Fruit fly (Drosophila melanogaster) whole organism, embryonic: ENCODE data around the gene ND-B18.

Experiments
- Aef1 ChIP-seq: fragments of 200-800 bp; sonication (Bioruptor generic); IDR thresholded peaks from 3 replicates; pipeline ENCODE4 v1.3.6; 2022; ENCODE audit warnings: missing biosample characterization, missing genetic modification characterization
- Antp ChIP-seq: fragments of 200-800 bp; sonication (Bioruptor generic); optimal IDR thresholded peaks from 3 replicates; lab custom pipeline; 2016; ENCODE audit warnings: missing biosample characterization, missing genetic modification characterization
- CG10431 ChIP-seq: fragments of 200-800 bp; sonication (Bioruptor generic); optimal IDR thresholded peaks from 3 replicates; lab custom pipeline; 2018; ENCODE audit warnings: missing biosample characterization, mild to moderate bottlenecking, missing genetic modification characterization
- CG11085 ChIP-seq: fragments of 200-800 bp; sonication (Bioruptor generic); IDR thresholded peaks from 2 replicates; pipeline ENCODE4 v1.3.6; 2022; ENCODE audit warnings: missing biosample characterization, missing genetic modification characterization
- CG11723 ChIP-seq: fragments of 200-800 bp; sonication (Bioruptor generic); optimal IDR thresholded peaks from 2 replicates; lab custom pipeline; 2017; ENCODE audit warnings: missing biosample characterization, mild to moderate bottlenecking, missing genetic modification characterization
- CG12219 ChIP-seq: fragments of 200-800 bp; sonication (Bioruptor generic); optimal IDR thresholded peaks from 3 replicates; lab custom pipeline; 2018; ENCODE audit warnings: missing biosample characterization, mild to moderate bottlenecking, missing genetic modification characterization
- CG1233 ChIP-seq: fragments of 200-800 bp; sonication (Bioruptor generic); optimal IDR thresholded peaks from 4 replicates; lab custom pipeline; 2018; ENCODE audit warnings: missing biosample characterization, mild to moderate bottlenecking, missing genetic modification characterization
- CG15696 ChIP-seq: fragments of 200-800 bp; sonication (Bioruptor generic); optimal IDR thresholded peaks from 2 replicates; lab custom pipeline; 2019; ENCODE audit warnings: missing biosample characterization, mild to moderate bottlenecking, missing genetic modification characterization, moderate library complexity
- CG17359 ChIP-seq: fragments of 200-800 bp; sonication (Bioruptor generic); optimal IDR thresholded peaks from 3 replicates; lab custom pipeline; 2018; ENCODE audit warnings: missing biosample characterization, mild to moderate bottlenecking, missing genetic modification characterization, moderate library complexity
- CG17385 ChIP-seq: fragments of 200-800 bp; sonication (Bioruptor generic); optimal IDR thresholded peaks from 3 replicates; lab custom pipeline; 2018; ENCODE audit warnings: missing biosample characterization, mild to moderate bottlenecking, missing genetic modification characterization
- CG17802 ChIP-seq: fragments of 200-800 bp; sonication (Bioruptor generic); optimal IDR thresholded peaks from 2 replicates; lab custom pipeline; 2018; ENCODE audit warnings: missing biosample characterization, mild to moderate bottlenecking, missing genetic modification characterization, moderate library complexity
- CG2116 ChIP-seq: fragments of 200-800 bp; sonication (Bioruptor generic); optimal IDR thresholded peaks from 3 replicates; lab custom pipeline; 2018; ENCODE audit warnings: missing biosample characterization, mild to moderate bottlenecking, missing genetic modification characterization
- CG2712 ChIP-seq: fragments of 200-800 bp; optimal IDR thresholded peaks from 3 replicates; lab custom pipeline; 2019; ENCODE audit warnings: missing biosample characterization, mild to moderate bottlenecking, missing genetic modification characterization, moderate library complexity
- CG30020 ChIP-seq: fragments of 200-800 bp; optimal IDR thresholded peaks from 2 replicates; lab custom pipeline; 2019; ENCODE audit warnings: missing biosample characterization, mild to moderate bottlenecking, missing genetic modification characterization, moderate library complexity
- CG31365 ChIP-seq: fragments of 200-800 bp; sonication (Bioruptor generic); optimal IDR thresholded peaks from 2 replicates; lab custom pipeline; 2018; ENCODE audit warnings: missing biosample characterization, mild to moderate bottlenecking, missing genetic modification characterization
- CG31441 ChIP-seq: fragments of 200-800 bp; sonication (Bioruptor generic); IDR thresholded peaks from 2 replicates; pipeline ENCODE4 v1.3.6; 2022; ENCODE audit warnings: missing biosample characterization, missing genetic modification characterization
- CG3163 ChIP-seq: fragments of 200-800 bp; sonication (Bioruptor generic); optimal IDR thresholded peaks from 3 replicates; lab custom pipeline; 2016; ENCODE audit warnings: missing biosample characterization, missing genetic modification characterization
- CG3281 ChIP-seq: fragments of 200-800 bp; sonication (Bioruptor generic); optimal IDR thresholded peaks from 3 replicates; lab custom pipeline; 2017; ENCODE audit warnings: missing biosample characterization, mild to moderate bottlenecking, missing genetic modification characterization
- CG42726 ChIP-seq: fragments of 200-800 bp; sonication (Bioruptor generic); IDR thresholded peaks from 2 replicates; pipeline ENCODE4 v1.3.6; 2022; ENCODE audit warnings: missing biosample characterization, missing genetic modification characterization; ENCODE audit not compliant: partially characterized antibody
- CG43689 ChIP-seq: fragments of 200-800 bp; sonication (Bioruptor generic); IDR thresholded peaks from 2 replicates; pipeline ENCODE4 v1.3.6; 2022; ENCODE audit warnings: missing biosample characterization, missing genetic modification characterization
- CG6272 ChIP-seq: fragments of 200-800 bp; sonication (Bioruptor generic); IDR thresholded peaks from 2 replicates; pipeline ENCODE4 v1.3.6; 2022; ENCODE audit warnings: missing biosample characterization, missing genetic modification characterization
- CG7372 ChIP-seq: fragments of 200-800 bp; sonication (Bioruptor generic); IDR thresholded peaks from 2 replicates; pipeline ENCODE4 v1.3.6; 2022; ENCODE audit warnings: missing biosample characterization, missing genetic modification characterization
- CG7987 ChIP-seq: fragments of 200-800 bp; sonication (Bioruptor generic); optimal IDR thresholded peaks from 2 replicates; lab custom pipeline; 2018; ENCODE audit warnings: missing biosample characterization, mild to moderate bottlenecking, missing genetic modification characterization, moderate library complexity
- Dip3 ChIP-seq: fragments of 200-800 bp; sonication (Bioruptor generic); optimal IDR thresholded peaks from 3 replicates; lab custom pipeline; 2016; ENCODE audit warnings: missing biosample characterization, missing genetic modification characterization
- E2f1 ChIP-seq: fragments of 200-800 bp; sonication (Bioruptor generic); IDR thresholded peaks from 2 replicates; pipeline ENCODE4 v1.3.6; 2022; ENCODE audit warnings: missing biosample characterization, missing genetic modification characterization
- E2f2 ChIP-seq: fragments of 200-800 bp; sonication (Bioruptor generic); IDR thresholded peaks from 2 replicates; pipeline ENCODE4 v1.3.6; 2022; ENCODE audit warnings: missing biosample characterization, missing genetic modification characterization
- Kr ChIP-seq: fragments of 200-800 bp; sonication (Bioruptor generic); optimal IDR thresholded peaks from 2 replicates; lab custom pipeline; 2017; ENCODE audit warnings: missing biosample characterization, mild to moderate bottlenecking, missing genetic modification characterization
- Lhr ChIP-seq: fragments of 200-800 bp; sonication (Bioruptor generic); optimal IDR thresholded peaks from 3 replicates; lab custom pipeline; 2017; ENCODE audit warnings: mild to moderate bottlenecking, missing biosample characterization, missing genetic modification reagents, missing genetic modification characterization
- Max ChIP-seq: fragments of 200-800 bp; sonication (Bioruptor generic); optimal IDR thresholded peaks from 2 replicates; lab custom pipeline; 2016; ENCODE audit warnings: missing biosample characterization, mild to moderate bottlenecking, missing genetic modification characterization
- NC2α ChIP-seq: fragments of 200-800 bp; sonication (Bioruptor generic); optimal IDR thresholded peaks from 2 replicates; lab custom pipeline; 2016; ENCODE audit warnings: missing biosample characterization, missing genetic modification characterization
- Rfx ChIP-seq: fragments of 200-800 bp; sonication (Bioruptor generic); IDR thresholded peaks from 2 replicates; pipeline ENCODE4 v1.3.6; 2022; ENCODE audit warnings: missing biosample characterization, missing genetic modification characterization
- caup ChIP-seq: fragments of 200-800 bp; sonication (Bioruptor generic); optimal IDR thresholded peaks from 3 replicates; lab custom pipeline; 2017; ENCODE audit warnings: missing biosample characterization, mild to moderate bottlenecking, missing genetic modification characterization, moderate library complexity; ENCODE audit not compliant: severe bottlenecking
- chif ChIP-seq, 2 experiments: fragments of 200-800 bp; sonication (Bioruptor generic); optimal IDR thresholded peaks; 3 replicates each; lab custom pipeline; 2016; ENCODE audit warnings: missing biosample characterization in 2 of 2, missing genetic modification characterization in 2 of 2
- chm ChIP-seq: fragments of 200-800 bp; sonication (Bioruptor generic); IDR thresholded peaks from 2 replicates; pipeline ENCODE4 v1.3.6; 2022; ENCODE audit warnings: missing biosample characterization, missing genetic modification characterization
- fd102C ChIP-seq: fragments of 200-800 bp; sonication (Bioruptor generic); optimal IDR thresholded peaks from 2 replicates; lab custom pipeline; 2018; ENCODE audit warnings: missing biosample characterization, mild to moderate bottlenecking, missing genetic modification characterization, moderate library complexity
- gcm ChIP-seq: fragments of 200-800 bp; sonication (Bioruptor generic); optimal IDR thresholded peaks from 2 replicates; lab custom pipeline; 2019; ENCODE audit warnings: missing biosample characterization, mild to moderate bottlenecking, missing genetic modification characterization, moderate library complexity
- inv ChIP-seq: fragments of 200-800 bp; sonication (Bioruptor generic); IDR thresholded peaks from 2 replicates; pipeline ENCODE4 v1.3.6; 2022; ENCODE audit warnings: missing biosample characterization, missing genetic modification characterization; ENCODE audit not compliant: partially characterized antibody
- ken ChIP-seq: fragments of 200-800 bp; sonication (Bioruptor generic); IDR thresholded peaks from 3 replicates; pipeline ENCODE4 v1.3.6; 2022; ENCODE audit warnings: missing biosample characterization, missing genetic modification characterization
- maf-S ChIP-seq: fragments of 200-800 bp; sonication (Bioruptor generic); optimal IDR thresholded peaks from 2 replicates; lab custom pipeline; 2016; ENCODE audit warnings: missing biosample characterization, missing genetic modification characterization
- odd ChIP-seq: fragments of 200-800 bp; sonication (Bioruptor generic); optimal IDR thresholded peaks from 2 replicates; lab custom pipeline; 2017; ENCODE audit warnings: missing biosample characterization, mild to moderate bottlenecking, missing genetic modification characterization
- pum ChIP-seq: fragments of 200-800 bp; sonication (Bioruptor generic); optimal IDR thresholded peaks from 2 replicates; lab custom pipeline; 2016; ENCODE audit warnings: missing biosample characterization, missing genetic modification characterization
- rib ChIP-seq: fragments of 200-800 bp; sonication (Bioruptor generic); IDR thresholded peaks from 2 replicates; pipeline ENCODE4 v1.3.6; 2022; ENCODE audit warnings: missing biosample characterization, missing genetic modification characterization
- sens-2 ChIP-seq: fragments of 200-800 bp; sonication (Bioruptor generic); IDR thresholded peaks from 2 replicates; pipeline ENCODE4 v1.3.6; 2022; ENCODE audit warnings: missing biosample characterization, missing genetic modification characterization
- sima ChIP-seq: fragments of 200-800 bp; sonication (Bioruptor generic); optimal IDR thresholded peaks from 2 replicates; lab custom pipeline; 2016; ENCODE audit warnings: missing biosample characterization, missing genetic modification characterization
- sr ChIP-seq: fragments of 200-800 bp; sonication (Bioruptor generic); IDR thresholded peaks from 3 replicates; pipeline ENCODE4 v1.3.6; 2022; ENCODE audit warnings: missing biosample characterization, missing genetic modification characterization
- tna ChIP-seq: fragments of 200-800 bp; sonication (Bioruptor generic); IDR thresholded peaks from 2 replicates; pipeline ENCODE4 v1.3.6; 2022; ENCODE audit warnings: missing biosample characterization, missing genetic modification characterization; ENCODE audit not compliant: partially characterized antibody
- trem ChIP-seq: fragments of 200-800 bp; optimal IDR thresholded peaks from 3 replicates; lab custom pipeline; 2019; ENCODE audit warnings: missing biosample characterization, mild to moderate bottlenecking, missing genetic modification characterization, moderate library complexity
- twi ChIP-seq: fragments of 200-800 bp; optimal IDR thresholded peaks from 2 replicates; lab custom pipeline; 2019; ENCODE audit warnings: missing biosample characterization, mild to moderate bottlenecking, missing genetic modification characterization, moderate library complexity
- wdn ChIP-seq: fragments of 200-800 bp; sonication (Bioruptor generic); IDR thresholded peaks from 2 replicates; pipeline ENCODE4 v1.3.6; 2022; ENCODE audit warnings: missing biosample characterization, missing genetic modification characterization
- zf30C ChIP-seq: fragments of 200-800 bp; sonication (Bioruptor generic); optimal IDR thresholded peaks from 3 replicates; lab custom pipeline; 2018; ENCODE audit warnings: missing biosample characterization, mild to moderate bottlenecking, missing genetic modification characterization

The ND-B18 gene

dm6 chrX:15023826-15024545 is 39.5 kb upstream of the ND-B18 start, which contains the start of gene be (continued):
- TF ChIP-seq CG12219 (GFP tag; lab: Kevin White, UChicago) (no peak), CG6272 (no peak), zf30C (peak; percentile 92), Lhr (GFP tag; lab: Kevin White, UChicago) (no peak), Kr (GFP tag; lab: Kevin White, UChicago) (no peak), E2f2 (GFP tag; lab: Robert Waterston, UW) (peak; percentile 43; the same call in 1 of the 2 replicates), tna (GFP tag; lab: Robert Waterston, UW) (no peak), CG15696 (tag; lab: Kevin White, UChicago) (peak; percentile 76), CG30020 (tag; lab: Kevin White, UChicago) (peak; percentile 69), Antp (GFP tag; lab: Kevin White, UChicago) (no peak), maf-S (GFP tag; lab: Kevin White, UChicago) (no peak), gcm (GFP tag; lab: Kevin White, UChicago) (peak; percentile 55), CG3281 (GFP tag; lab: Kevin White, UChicago) (peak; percentile 55), CG11085 (GFP tag; lab: Robert Waterston, UW) (no peak), CG10431 (GFP tag; lab: Kevin White, UChicago) (peak; percentile 37), CG7987 (GFP tag; lab: Kevin White, UChicago) (no peak), sr (GFP tag; lab: Robert Waterston, UW) (no peak), CG31365 (tag; lab: Kevin White, UChicago) (no peak), Dip3 (no peak), Rfx (GFP tag; lab: Robert Waterston, UW) (peak; percentile 41), sima (GFP tag; lab: Kevin White, UChicago) (no peak), inv (GFP tag; lab: Robert Waterston, UW) (no peak), CG3163 (GFP tag; lab: Kevin White, UChicago) (no peak), CG31441 (GFP tag; lab: Robert Waterston, UW) (peak; percentile 88), ken (no peak), CG2712 (tag; lab: Kevin White, UChicago) (peak; percentile 90), chm (GFP tag; lab: Robert Waterston, UW) (peak; percentile 78), twi (tag; lab: Kevin White, UChicago) (peak; percentile 63), wdn (GFP tag; lab: Robert Waterston, UW) (peak; percentile 57; the same call in 1 of the 2 replicates), E2f1 (0 out of 2 replicates have a peak, but pooled peaks have one; percentile 15), pum (GFP tag; lab: Kevin White, UChicago) (no peak), CG17802 (tag; lab: Kevin White, UChicago) (no peak), NC2α (GFP tag; lab: Kevin White, UChicago) (no peak), Aef1 (no peak; the same call in 2 of the 3 replicates), CG2116 (GFP tag; lab: Kevin White, UChicago) (no peak), caup (GFP tag; lab: Kevin White, UChicago) (peak; percentile 9), CG11723 (GFP tag; lab: Kevin White, UChicago) (peak; percentile 5), trem (tag; lab: Kevin White, UChicago) (peak; percentile 58), CG42726 (GFP tag; lab: Robert Waterston, UW) (no peak), CG1233 (GFP tag; lab: Kevin White, UChicago) (peak; percentile 64), Max (GFP tag; lab: Kevin White, UChicago) (no peak), odd (peak; percentile 68), sens-2 (GFP tag; lab: Robert Waterston, UW) (no peak), fd102C (GFP tag; lab: Kevin White, UChicago) (no peak), CG17385 (GFP tag; lab: Kevin White, UChicago) (peak; percentile 75), chif (GFP tag; optimal IDR thresholded peaks at IDR 0.05; lab: Kevin White, UChicago) (no peak), CG7372 (GFP tag; lab: Robert Waterston, UW) (no peak; the same call in 1 of the 2 replicates), CG43689 (GFP tag; lab: Robert Waterston, UW) (no peak), CG17359 (tag; lab: Kevin White, UChicago) (peak; percentile 27), rib (GFP tag; lab: Robert Waterston, UW) (no peak)
